Fruit fly (Drosophila melanogaster): ENCODE results near the gene Jwa.

The Jwa gene

dm6 chr2L:18717365-18718011, 12.0 kb upstream of the Jwa start (continued):
- no peak for TF ChIP-seq CG8290 (GFP tag; optimal IDR thresholded peaks at IDR 0.05)
- TF ChIP-seq CG8290 (tag; optimal IDR thresholded peaks at IDR 0.05), result no peak
- peak; percentile 42 for TF ChIP-seq CG12071 (GFP tag; optimal IDR thresholded peaks at IDR 0.05)
- no peak for TF ChIP-seq unpg (GFP tag; optimal IDR thresholded peaks at IDR 0.05)
- no peak for TF ChIP-seq ranshi (GFP tag; IDR thresholded peaks at IDR 0.05)
- TF ChIP-seq chinmo (GFP tag; IDR thresholded peaks at IDR 0.05; ENCODE audit: partially characterized antibody), result no peak
- no peak for TF ChIP-seq schlank (tag; optimal IDR thresholded peaks at IDR 0.05)
- TF ChIP-seq Dip3 (GFP tag; optimal IDR thresholded peaks at IDR 0.05), result no peak
- no peak for TF ChIP-seq sqz (GFP tag; optimal IDR thresholded peaks at IDR 0.05)
- TF ChIP-seq seq (GFP tag; IDR thresholded peaks at IDR 0.05), result peak; percentile 41; the same call in 1 of the 2 replicates
- TF ChIP-seq CG12219 (GFP tag; optimal IDR thresholded peaks at IDR 0.05), result peak; percentile 24
- no peak for TF ChIP-seq CG32772 (GFP tag; IDR thresholded peaks at IDR 0.05)
- TF ChIP-seq Doc3 (GFP tag; IDR thresholded peaks at IDR 0.05; ENCODE audit: partially characterized antibody), result no peak
- no peak for TF ChIP-seq CG34422 (GFP tag; IDR thresholded peaks at IDR 0.05)
- TF ChIP-seq CrebB (tag; optimal IDR thresholded peaks at IDR 0.05), result no peak
- TF ChIP-seq al (GFP tag; IDR thresholded peaks at IDR 0.05), result no peak
- TF ChIP-seq rib (GFP tag; IDR thresholded peaks at IDR 0.05), result no peak
- no peak for TF ChIP-seq dpn (GFP tag; optimal IDR thresholded peaks at IDR 0.05)
- TF ChIP-seq Dfd (GFP tag; optimal IDR thresholded peaks at IDR 0.05), result no peak
- no peak for TF ChIP-seq oc (tag; optimal IDR thresholded peaks at IDR 0.05)
- no peak for TF ChIP-seq CkIIα-i1 (GFP tag; IDR thresholded peaks at IDR 0.05)
- TF ChIP-seq Oaz (GFP tag; IDR thresholded peaks at IDR 0.05), result no peak
- TF ChIP-seq CG16779 (GFP tag; IDR thresholded peaks at IDR 0.05), result no peak
- TF ChIP-seq gsb (GFP tag; IDR thresholded peaks at IDR 0.05), result no peak
- TF ChIP-seq twi (tag; optimal IDR thresholded peaks at IDR 0.05), result no peak
- TF ChIP-seq ato (GFP tag; IDR thresholded peaks at IDR 0.05; ENCODE audit: partially characterized antibody), result no peak
- TF ChIP-seq esg (GFP tag; conservative IDR thresholded peaks at IDR 0.05), result no peak
- TF ChIP-seq zfh1 (GFP tag; IDR thresholded peaks at IDR 0.05), result no peak
- no peak for TF ChIP-seq CG8388 (GFP tag; optimal IDR thresholded peaks at IDR 0.05)
- no peak for TF ChIP-seq CG10431 (GFP tag; optimal IDR thresholded peaks at IDR 0.05)
- no peak for TF ChIP-seq pnt (GFP tag; optimal IDR thresholded peaks at IDR 0.05)
- peak; percentile 5 for TF ChIP-seq CG5180 (GFP tag; optimal IDR thresholded peaks at IDR 0.05)
- no peak for TF ChIP-seq CG17328 (GFP tag; IDR thresholded peaks at IDR 0.05)
- TF ChIP-seq CG15011 (GFP tag; optimal IDR thresholded peaks at IDR 0.05), result no peak
- TF ChIP-seq knrl (GFP tag; IDR thresholded peaks at IDR 0.05; ENCODE audit: partially characterized antibody), result no peak
- no peak for TF ChIP-seq CG3847 (GFP tag; IDR thresholded peaks at IDR 0.05)
- TF ChIP-seq sna (GFP tag; IDR thresholded peaks at IDR 0.05; ENCODE audit: partially characterized antibody), result no peak
- peak; percentile 34; the same call in 1 of the 3 replicates for TF ChIP-seq CG11456 (GFP tag; IDR thresholded peaks at IDR 0.05)
- TF ChIP-seq gcm2 (GFP tag; optimal IDR thresholded peaks at IDR 0.05), result no peak
- no peak for TF ChIP-seq CG11085 (GFP tag; IDR thresholded peaks at IDR 0.05)
- TF ChIP-seq bsh (GFP tag; optimal IDR thresholded peaks at IDR 0.05), result peak in 1 of 2 experiments; percentile 0
- no peak for TF ChIP-seq CG13287 (GFP tag; IDR thresholded peaks at IDR 0.05; ENCODE audit: partially characterized antibody)
- no peak for TF ChIP-seq CG7745 (tag; optimal IDR thresholded peaks at IDR 0.05)
- no peak for TF ChIP-seq tup (GFP tag; optimal IDR thresholded peaks at IDR 0.05)
- no peak for TF ChIP-seq pb (GFP tag; optimal IDR thresholded peaks at IDR 0.05)
- TF ChIP-seq ftz-f1 (GFP tag; optimal IDR thresholded peaks at IDR 0.05), result no peak
- peak; percentile 31 for TF ChIP-seq CG3407 (GFP tag; optimal IDR thresholded peaks at IDR 0.05)
- TF ChIP-seq CG13296 (GFP tag; optimal IDR thresholded peaks at IDR 0.05), result no peak
- no peak for TF ChIP-seq CG3281 (GFP tag; optimal IDR thresholded peaks at IDR 0.05)

Measured in whole organism, embryonic.